Worm (Caenorhabditis elegans) whole organism, young adult: ENCODE measurements around the gene sre-43.
"Not testable (repeated sequence)": the region's sequence is repeated elsewhere in the genome, so short reads cannot be mapped to it uniquely, and the experiment has no call there.

ENCODE experiments used
- B0019.2 ChIP-seq: fragments of 200-800 bp; sonication (Bioruptor generic); conservative IDR thresholded peaks from 2 replicates; pipeline ENCODE4 v1.3.6; 2022; ENCODE audit warnings: missing genetic modification reagents, missing genetic modification characterization, missing compliant biosample characterization
- F37B4.10 ChIP-seq: fragments of 200-800 bp; sonication (Bioruptor generic); IDR thresholded peaks from 2 replicates; pipeline ENCODE4 v1.3.6; 2022; ENCODE audit warnings: missing genetic modification characterization, missing compliant biosample characterization
- F52B5.7 ChIP-seq: sonication (generic microtip); optimal IDR thresholded peaks from 2 replicates; lab custom pipeline; 2016; ENCODE audit warnings: mild to moderate bottlenecking, missing genetic modification characterization, missing compliant biosample characterization
- Y53G8AR.9 ChIP-seq: fragments of 200-800 bp; sonication (Bioruptor generic); conservative IDR thresholded peaks from 2 replicates; pipeline ENCODE4 v1.3.6; 2022; ENCODE audit warnings: missing genetic modification reagents, missing genetic modification characterization, missing compliant biosample characterization
- ama-1 ChIP-seq, 3 experiments: fragments of 150-350 bp in 1 of 3; sonication (generic microtip) in 2 of 3; optimal IDR thresholded peaks; 2 replicates each; lab custom pipeline; 2014 to 2018; ENCODE audit warnings: missing biosample characterization in 2 of 3, missing genetic modification characterization in 2 of 3, missing genetic modification reagents in 2 of 3
- atf-7 ChIP-seq: sonication (generic microtip); optimal IDR thresholded peaks from 2 replicates; lab custom pipeline; 2017; ENCODE audit warnings: mild to moderate bottlenecking, missing genetic modification characterization, missing compliant biosample characterization
- attf-3 ChIP-seq: fragments of 200-800 bp; sonication (Bioruptor generic); conservative IDR thresholded peaks from 2 replicates; pipeline ENCODE4 v1.3.6; 2022; ENCODE audit warnings: missing genetic modification reagents, missing genetic modification characterization, missing compliant biosample characterization
- cebp-2 ChIP-seq: fragments of 200-800 bp; sonication (Bioruptor generic); IDR thresholded peaks from 2 replicates; pipeline ENCODE4 v1.3.6; 2022; ENCODE audit warnings: missing genetic modification characterization, missing compliant biosample characterization
- ceh-100 ChIP-seq: fragments of 200-800 bp; sonication (Bioruptor generic); IDR thresholded peaks from 2 replicates; pipeline ENCODE4 v1.3.6; 2022; ENCODE audit warnings: missing genetic modification reagents, missing genetic modification characterization, missing compliant biosample characterization
- ceh-40 ChIP-seq: fragments of 200-800 bp; sonication (Bioruptor generic); IDR thresholded peaks from 2 replicates; pipeline ENCODE4 v1.3.6; 2022; ENCODE audit warnings: missing genetic modification characterization, missing compliant biosample characterization
- ceh-91 ChIP-seq: fragments of 200-800 bp; sonication (Bioruptor generic); IDR thresholded peaks from 2 replicates; pipeline ENCODE4 v1.3.6; 2022; ENCODE audit warnings: missing genetic modification reagents, missing genetic modification characterization, missing compliant biosample characterization
- chd-7 ChIP-seq: sonication (generic microtip); optimal IDR thresholded peaks from 2 replicates; lab custom pipeline; 2016; ENCODE audit warnings: mild to moderate bottlenecking, missing genetic modification characterization, moderate library complexity, missing compliant biosample characterization
- dox-1 ChIP-seq: fragments of 200-800 bp; sonication (Bioruptor generic); IDR thresholded peaks from 2 replicates; pipeline ENCODE4 v1.3.6; 2022; ENCODE audit warnings: missing genetic modification reagents, missing genetic modification characterization, missing compliant biosample characterization
- dpl-1 ChIP-seq: fragments of 150-350 bp; optimal IDR thresholded peaks from 2 replicates; lab custom pipeline; 2014; ENCODE audit warnings: missing biosample characterization, missing genetic modification reagents, missing genetic modification characterization
- egl-18 ChIP-seq: fragments of 200-800 bp; sonication (Bioruptor generic); IDR thresholded peaks from 2 replicates; pipeline ENCODE4 v1.3.6; 2022; ENCODE audit warnings: missing genetic modification reagents, missing genetic modification characterization, missing compliant biosample characterization
- egrh-3 ChIP-seq: fragments of 200-800 bp; sonication (Bioruptor generic); IDR thresholded peaks from 2 replicates; pipeline ENCODE4 v1.3.6; 2022; ENCODE audit warnings: missing genetic modification reagents, missing genetic modification characterization, missing compliant biosample characterization
- fkh-3 ChIP-seq: sonication (generic microtip); optimal IDR thresholded peaks from 2 replicates; lab custom pipeline; 2016; ENCODE audit warnings: mild to moderate bottlenecking, missing genetic modification characterization, missing compliant biosample characterization
- hmg-20 ChIP-seq: fragments of 200-800 bp; sonication (Bioruptor generic); IDR thresholded peaks from 2 replicates; pipeline ENCODE4 v1.3.6; 2022; ENCODE audit warnings: missing genetic modification reagents, missing genetic modification characterization, missing compliant biosample characterization
- lag-1 ChIP-seq: fragments of 200-800 bp; sonication (Bioruptor generic); IDR thresholded peaks from 2 replicates; pipeline ENCODE4 v1.3.6; 2022; ENCODE audit warnings: missing genetic modification reagents, missing genetic modification characterization, missing compliant biosample characterization
- let-607 ChIP-seq, 2 experiments: fragments of 200-800 bp in 1 of 2; sonication (Bioruptor generic) in 1 of 2; sonication (generic microtip) in 1 of 2; optimal IDR thresholded peaks; 2 replicates each; lab custom pipeline; 2016 to 2018; ENCODE audit warnings: mild to moderate bottlenecking in 2 of 2, missing compliant biosample characterization in 2 of 2, missing genetic modification characterization in 2 of 2, moderate library complexity in 2 of 2, missing genotype in 1 of 2
- lin-26 ChIP-seq: fragments of 200-800 bp; sonication (Bioruptor generic); IDR thresholded peaks from 2 replicates; pipeline ENCODE4 v1.3.6; 2022; ENCODE audit warnings: missing genetic modification reagents, missing genetic modification characterization, missing compliant biosample characterization
- lin-40 ChIP-seq: sonication (generic microtip); optimal IDR thresholded peaks from 2 replicates; lab custom pipeline; 2016; ENCODE audit warnings: missing genetic modification characterization, mild to moderate bottlenecking, missing compliant biosample characterization, missing genotype, missing genetic modification reagents
- lsy-27 ChIP-seq: sonication (generic microtip); optimal IDR thresholded peaks from 2 replicates; lab custom pipeline; 2017; ENCODE audit warnings: missing genetic modification characterization, mild to moderate bottlenecking, missing compliant biosample characterization, antibody characterized with exemption, missing genotype, borderline replicate concordance; ENCODE audit not compliant: insufficient read depth
- madf-8 ChIP-seq: fragments of 200-800 bp; sonication (Bioruptor generic); conservative IDR thresholded peaks from 2 replicates; pipeline ENCODE4 v1.3.6; 2022; ENCODE audit warnings: missing genetic modification reagents, missing genetic modification characterization, missing compliant biosample characterization
- mcd-1 ChIP-seq: fragments of 200-800 bp; sonication (Bioruptor generic); IDR thresholded peaks from 2 replicates; pipeline ENCODE4 v1.3.6; 2022; ENCODE audit warnings: missing genetic modification reagents, missing genetic modification characterization, missing compliant biosample characterization
- mes-4 ChIP-seq: sonication (generic microtip); optimal IDR thresholded peaks from 2 replicates; lab custom pipeline; 2016; ENCODE audit warnings: missing genotype, missing genetic modification characterization, missing compliant biosample characterization
- nhr-120 ChIP-seq: fragments of 200-800 bp; sonication (Bioruptor generic); IDR thresholded peaks from 2 replicates; pipeline ENCODE4 v1.3.6; 2022; ENCODE audit warnings: missing genetic modification characterization, missing compliant biosample characterization
- rec-8 ChIP-seq, 2 experiments: sonication (generic microtip); optimal IDR thresholded peaks; 2 replicates each; lab custom pipeline; 2016; ENCODE audit warnings: mild to moderate bottlenecking in 2 of 2, missing genetic modification characterization in 2 of 2, missing genetic modification reagents in 2 of 2, missing genotype in 2 of 2, missing biosample characterization in 1 of 2, missing compliant biosample characterization in 1 of 2, moderate library complexity in 1 of 2
- repo-1 ChIP-seq: sonication (generic microtip); optimal IDR thresholded peaks from 2 replicates; lab custom pipeline; 2017; ENCODE audit warnings: mild to moderate bottlenecking, missing genetic modification characterization, missing compliant biosample characterization
- snpc-1.1 ChIP-seq: sonication (generic microtip); optimal IDR thresholded peaks from 2 replicates; lab custom pipeline; 2017; ENCODE audit warnings: missing genetic modification characterization, mild to moderate bottlenecking, missing compliant biosample characterization, antibody characterized with exemption, moderate library complexity, missing genotype, missing genetic modification reagents; ENCODE audit not compliant: insufficient read depth
- snpc-4 ChIP-seq, 5 experiments: fragments of 150-350 bp in 1 of 5; sonication (generic microtip) in 4 of 5; optimal IDR thresholded peaks; 2 replicates each; lab custom pipeline; 2014 to 2018; ENCODE audit warnings: missing genetic modification characterization in 5 of 5, missing biosample characterization in 3 of 5, antibody characterized with exemption in 2 of 5, mild to moderate bottlenecking in 2 of 5, missing compliant biosample characterization in 2 of 5, missing genotype in 2 of 5, moderate library complexity in 2 of 5, missing genetic modification reagents in 1 of 5
- unc-62 ChIP-seq: fragments of 150-350 bp; optimal IDR thresholded peaks from 2 replicates; lab custom pipeline; 2014; ENCODE audit warnings: missing biosample characterization, missing genetic modification reagents, missing genetic modification characterization
- zfh-2 ChIP-seq: fragments of 200-800 bp; sonication (Bioruptor generic); conservative IDR thresholded peaks from 2 replicates; pipeline ENCODE4 v1.3.6; 2022; ENCODE audit warnings: missing genetic modification reagents, missing genetic modification characterization, missing compliant biosample characterization
- ztf-18 ChIP-seq: sonication (generic microtip); optimal IDR thresholded peaks from 2 replicates; lab custom pipeline; 2016; ENCODE audit warnings: missing genotype, mild to moderate bottlenecking, missing genetic modification characterization, missing compliant biosample characterization
- ztf-25 ChIP-seq: fragments of 200-800 bp; sonication (Bioruptor generic); IDR thresholded peaks from 2 replicates; pipeline ENCODE4 v1.3.6; 2022; ENCODE audit warnings: missing genetic modification reagents, missing genetic modification characterization, missing compliant biosample characterization
- ztf-26 ChIP-seq: sonication (generic microtip); optimal IDR thresholded peaks from 2 replicates; lab custom pipeline; 2017; ENCODE audit warnings: missing genetic modification characterization, missing compliant biosample characterization
- ztf-3 ChIP-seq: fragments of 200-800 bp; sonication (Bioruptor generic); optimal IDR thresholded peaks from 2 replicates; lab custom pipeline; 2018; ENCODE audit warnings: mild to moderate bottlenecking, missing genetic modification characterization, missing compliant biosample characterization

Gene sre-43

DNA sequence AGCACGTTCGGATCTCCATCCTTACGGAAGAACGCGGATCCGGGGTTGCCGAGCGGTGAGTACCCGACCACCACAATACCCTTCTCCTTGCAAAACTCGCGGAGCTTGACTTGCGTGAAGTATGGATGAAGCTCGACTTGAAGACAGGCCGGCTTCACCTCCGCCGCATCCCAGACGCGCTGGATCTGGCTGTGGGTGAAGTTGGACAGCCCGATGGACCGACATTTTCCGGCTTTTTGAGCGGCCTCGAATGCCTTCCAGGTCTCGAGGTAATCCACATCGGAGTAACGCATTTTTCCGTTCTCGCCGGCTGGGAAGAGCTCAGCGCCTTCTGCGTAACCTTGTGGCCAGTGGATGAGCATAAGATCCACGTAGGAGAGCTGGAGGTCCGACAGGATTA is 3.3 kb upstream of the sre-43 start:
- no peak for TF ChIP-seq atf-7
- TF ChIP-seq mcd-1 (GFP tag; lab: Robert Waterston, UW), result no peak
- TF ChIP-seq nhr-120 (GFP tag; lab: Robert Waterston, UW), result no peak
- no peak for TF ChIP-seq ztf-3
- no peak for TF ChIP-seq rec-8 (tag; optimal IDR thresholded peaks at IDR 0.05; lab: Kevin White, UChicago)
- TF ChIP-seq F52B5.7, result no peak
- TF ChIP-seq ama-1 (optimal IDR thresholded peaks at IDR 0.05; lab: Kevin White, UChicago), result no peak
- TF ChIP-seq ama-1 (GFP tag; optimal IDR thresholded peaks at IDR 0.05; lab: Kevin White, UChicago), result no peak
- no peak for TF ChIP-seq lin-40
- no peak for TF ChIP-seq dpl-1 (GFP tag; lab: Kevin White, UChicago)
- 0 out of 2 replicates have a peak, but pooled peaks have one; percentile 84 for TF ChIP-seq F37B4.10 (GFP tag; lab: Robert Waterston, UW)
- TF ChIP-seq ceh-40, result no peak
- no peak for TF ChIP-seq ceh-91 (GFP tag; lab: Robert Waterston, UW)
- TF ChIP-seq egrh-3 (GFP tag; lab: Robert Waterston, UW), result no peak; the same call in 1 of the 2 replicates
- no peak for TF ChIP-seq B0019.2 (GFP tag; lab: Robert Waterston, UW)
- no peak for TF ChIP-seq lin-26 (GFP tag; lab: Robert Waterston, UW)
- peak; percentile 55; the same call in 1 of the 2 replicates for TF ChIP-seq zfh-2 (GFP tag; lab: Robert Waterston, UW)
- TF ChIP-seq chd-7 (tag; lab: Kevin White, UChicago), result no peak

DNA sequence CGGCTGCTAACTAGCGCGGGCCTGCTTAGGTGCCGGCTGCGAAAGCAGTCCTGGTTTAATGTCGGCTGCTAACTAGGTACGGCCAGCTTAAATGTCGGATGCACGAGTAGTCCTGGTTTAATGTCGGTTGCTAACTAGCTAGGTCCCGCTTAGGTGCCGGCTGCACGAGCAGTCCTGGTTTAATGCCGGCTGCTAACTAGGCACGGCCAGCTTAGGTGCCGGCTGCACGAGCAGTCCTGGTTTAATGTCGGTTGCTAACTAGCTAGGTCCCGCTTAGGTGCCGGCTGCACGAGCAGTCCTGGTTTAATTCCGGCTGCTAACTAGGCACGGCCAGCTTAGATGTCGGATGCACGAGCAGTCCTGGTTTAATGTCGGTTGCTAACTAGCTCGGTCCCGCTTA is 872 bp downstream of the sre-43 start:
- 0 out of 2 replicates have a peak, but pooled peaks have one; percentile 40 for TF ChIP-seq lag-1 (GFP tag; lab: Robert Waterston, UW)
- TF ChIP-seq egrh-3 (GFP tag; lab: Robert Waterston, UW), result peak; percentile 36; the same call in 1 of the 2 replicates
- TF ChIP-seq zfh-2 (GFP tag; lab: Robert Waterston, UW), result peak; percentile 51; the same call in 1 of the 2 replicates
- not testable (repeated sequence) for TF ChIP-seq snpc-4 (GFP tag; optimal IDR thresholded peaks at IDR 0.05; lab: Kevin White, UChicago)
- TF ChIP-seq snpc-4 (tag; optimal IDR thresholded peaks at IDR 0.05; lab: Kevin White, UChicago), result peak in 1 of 4 experiments; percentile 47

DNA sequence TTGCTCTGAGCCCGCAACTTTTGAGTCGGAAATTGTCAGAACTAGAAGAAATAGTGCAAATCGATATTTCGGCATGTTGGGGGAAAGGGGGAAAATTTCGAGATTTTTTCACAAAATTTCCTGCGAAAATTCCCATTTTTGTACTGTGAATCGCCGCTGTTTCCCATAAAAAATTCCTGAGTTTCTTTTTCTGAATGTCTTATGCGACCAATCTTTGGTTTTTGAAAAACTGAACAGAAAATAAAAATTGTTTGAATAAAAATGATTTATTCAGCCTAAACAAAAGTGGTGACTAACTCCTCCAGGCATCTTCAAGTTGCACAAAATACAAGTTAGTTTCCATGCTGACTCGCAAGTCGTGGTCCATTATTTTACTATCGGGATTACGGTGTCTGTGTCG is 2.6 kb downstream of the sre-43 start, which contains the start of gene W07G1.7:
Gene W07G1.7, minus strand, starts transcription at position 101 of the 400 bp plus-strand sequence.
- no peak for TF ChIP-seq ztf-25
- TF ChIP-seq hmg-20, result no peak
- no peak for TF ChIP-seq cebp-2 (GFP tag; lab: Robert Waterston, UW)
- TF ChIP-seq repo-1 (tag; lab: Kevin White, UChicago), result no peak
- TF ChIP-seq ceh-100, result no peak
- no peak for TF ChIP-seq lsy-27 (tag; lab: Kevin White, UChicago)
- no peak for TF ChIP-seq fkh-3 (tag; lab: Kevin White, UChicago)
- TF ChIP-seq madf-8 (GFP tag; lab: Robert Waterston, UW), result no peak
- TF ChIP-seq let-607 (tag; optimal IDR thresholded peaks at IDR 0.05; lab: Kevin White, UChicago), result no peak
- no peak for TF ChIP-seq ztf-26
- TF ChIP-seq ama-1 (optimal IDR thresholded peaks at IDR 0.05; lab: Kevin White, UChicago), result no peak
- no peak for TF ChIP-seq ama-1 (GFP tag; optimal IDR thresholded peaks at IDR 0.05; lab: Kevin White, UChicago)
- no peak for TF ChIP-seq lin-40
- no peak for TF ChIP-seq rec-8 (tag; optimal IDR thresholded peaks at IDR 0.05; lab: Kevin White, UChicago)
- TF ChIP-seq, all 124 proteins: peak for 0

DNA sequence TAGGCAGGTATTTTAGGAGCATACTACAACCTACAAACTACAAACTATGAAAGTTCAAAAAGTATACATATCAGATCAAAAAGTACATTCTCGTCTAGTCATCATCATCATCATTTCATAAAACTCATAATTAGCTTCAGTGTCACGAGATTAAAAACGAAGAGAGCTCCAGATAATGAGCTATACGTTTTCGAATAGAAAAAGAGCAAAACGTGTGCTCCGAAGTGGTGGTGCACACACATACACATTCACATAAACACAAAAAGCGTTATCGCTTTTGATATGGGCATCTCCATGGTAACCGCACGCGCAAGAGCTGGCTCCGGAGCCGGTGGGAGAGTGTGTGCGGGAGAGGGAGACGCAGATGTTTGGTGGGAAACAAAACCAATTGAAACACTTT is 4.6 kb downstream of the sre-43 start:
- TF ChIP-seq mes-4 (tag; lab: Kevin White, UChicago), result no peak
- no peak for TF ChIP-seq chd-7 (tag; lab: Kevin White, UChicago)
- no peak for TF ChIP-seq Y53G8AR.9 (GFP tag; lab: Robert Waterston, UW)
- no peak for TF ChIP-seq egl-18 (GFP tag; lab: Robert Waterston, UW)
- no peak for TF ChIP-seq attf-3 (GFP tag; lab: Robert Waterston, UW)
- no peak for TF ChIP-seq snpc-1.1 (tag; lab: Kevin White, UChicago)
- no peak for TF ChIP-seq unc-62
- no peak for TF ChIP-seq dox-1 (GFP tag; lab: Robert Waterston, UW)
- TF ChIP-seq ztf-18 (tag; lab: Kevin White, UChicago), result no peak
- TF ChIP-seq ceh-40, result no peak
